Worm (Caenorhabditis elegans) whole organism, mixed stage, embryonic: ENCODE measurements around the gene ugt-40.

Source experiments
- M03D4.4 ChIP-seq: sonication (generic microtip); optimal IDR thresholded peaks from 2 replicates; lab custom pipeline; 2017; ENCODE audit warnings: mild to moderate bottlenecking, missing genetic modification characterization, missing compliant biosample characterization
- bed-3 ChIP-seq: fragments of 200-800 bp; sonication (Bioruptor generic); optimal IDR thresholded peaks from 3 replicates; lab custom pipeline; 2018; ENCODE audit warnings: mild to moderate bottlenecking, missing genetic modification characterization, moderate library complexity, missing compliant biosample characterization
- blmp-1 ChIP-seq: fragments of 150-350 bp; optimal IDR thresholded peaks from 2 replicates; lab custom pipeline; 2014; ENCODE audit warnings: missing biosample characterization, missing genetic modification characterization
- ceh-39 ChIP-seq: fragments of 150-350 bp; optimal IDR thresholded peaks from 2 replicates; lab custom pipeline; 2014; ENCODE audit warnings: missing biosample characterization, missing genetic modification characterization
- ceh-43 ChIP-seq: fragments of 200-800 bp; sonication (Bioruptor generic); optimal IDR thresholded peaks from 2 replicates; lab custom pipeline; 2018; ENCODE audit warnings: mild to moderate bottlenecking, missing genetic modification characterization, moderate library complexity, missing compliant biosample characterization
- ceh-83 ChIP-seq: fragments of 200-800 bp; sonication (Bioruptor generic); optimal IDR thresholded peaks from 2 replicates; lab custom pipeline; 2018; ENCODE audit warnings: mild to moderate bottlenecking, missing genetic modification characterization, missing compliant biosample characterization
- ces-1 ChIP-seq: fragments of 150-350 bp; optimal IDR thresholded peaks from 2 replicates; lab custom pipeline; 2014; ENCODE audit warnings: missing biosample characterization, missing genetic modification reagents, missing genetic modification characterization
- drap-1 ChIP-seq: fragments of 200-800 bp; sonication (Bioruptor generic); optimal IDR thresholded peaks from 3 replicates; lab custom pipeline; 2018; ENCODE audit warnings: mild to moderate bottlenecking, missing genetic modification characterization, missing compliant biosample characterization
- elt-1 ChIP-seq: sonication (generic microtip); optimal IDR thresholded peaks from 2 replicates; lab custom pipeline; 2017; ENCODE audit warnings: missing genetic modification characterization, mild to moderate bottlenecking, missing compliant biosample characterization, antibody characterized with exemption, moderate library complexity, borderline replicate concordance; ENCODE audit not compliant: insufficient read depth
- flh-1 ChIP-seq: fragments of 200-800 bp; sonication (Bioruptor generic); optimal IDR thresholded peaks from 2 replicates; lab custom pipeline; 2018; ENCODE audit warnings: mild to moderate bottlenecking, missing genetic modification characterization, moderate library complexity, missing compliant biosample characterization
- ham-2 ChIP-seq: fragments of 200-800 bp; sonication (Bioruptor generic); optimal IDR thresholded peaks from 2 replicates; lab custom pipeline; 2018; ENCODE audit warnings: mild to moderate bottlenecking, missing genetic modification characterization, missing compliant biosample characterization
- hlh-1 ChIP-seq: fragments of 150-350 bp; optimal IDR thresholded peaks from 2 replicates; lab custom pipeline; 2014; ENCODE audit warnings: missing biosample characterization, missing genetic modification reagents, missing genetic modification characterization
- lin-13 ChIP-seq: fragments of 150-350 bp; optimal IDR thresholded peaks from 2 replicates; lab custom pipeline; 2014; ENCODE audit warnings: missing biosample characterization, missing genetic modification characterization
- lin-32 ChIP-seq: fragments of 200-800 bp; sonication (Bioruptor generic); optimal IDR thresholded peaks from 2 replicates; lab custom pipeline; 2018; ENCODE audit warnings: mild to moderate bottlenecking, missing genetic modification characterization, missing compliant biosample characterization
- lsy-2 ChIP-seq: fragments of 150-350 bp; optimal IDR thresholded peaks from 2 replicates; lab custom pipeline; 2014; ENCODE audit warnings: missing biosample characterization, missing genetic modification characterization
- mab-5 ChIP-seq: fragments of 150-350 bp; optimal IDR thresholded peaks from 2 replicates; lab custom pipeline; 2014; ENCODE audit warnings: missing biosample characterization, missing genetic modification characterization
- mls-2 ChIP-seq: sonication (generic microtip); optimal IDR thresholded peaks from 2 replicates; lab custom pipeline; 2016; ENCODE audit warnings: mild to moderate bottlenecking, missing genetic modification characterization, moderate library complexity, missing compliant biosample characterization
- nhr-12 ChIP-seq: fragments of 150-350 bp; optimal IDR thresholded peaks from 2 replicates; lab custom pipeline; 2014; ENCODE audit warnings: missing biosample characterization, missing genetic modification characterization
- nhr-2 ChIP-seq: fragments of 150-350 bp; optimal IDR thresholded peaks from 2 replicates; lab custom pipeline; 2014; ENCODE audit warnings: missing biosample characterization, missing genetic modification characterization
- nhr-237 ChIP-seq: fragments of 150-350 bp; optimal IDR thresholded peaks from 2 replicates; lab custom pipeline; 2014; ENCODE audit warnings: missing biosample characterization, missing genetic modification characterization
- nhr-28 ChIP-seq: fragments of 150-350 bp; optimal IDR thresholded peaks from 2 replicates; lab custom pipeline; 2014; ENCODE audit warnings: missing biosample characterization, missing genetic modification characterization
- nhr-76 ChIP-seq: sonication (generic microtip); optimal IDR thresholded peaks from 2 replicates; lab custom pipeline; 2017; ENCODE audit warnings: missing biosample characterization, missing genetic modification characterization
- pha-4 ChIP-seq: fragments of 150-350 bp; optimal IDR thresholded peaks from 2 replicates; lab custom pipeline; 2018; ENCODE audit warnings: missing biosample characterization, missing genetic modification reagents, missing genetic modification characterization
- sem-2 ChIP-seq: fragments of 200-800 bp; sonication (Bioruptor generic); optimal IDR thresholded peaks from 2 replicates; lab custom pipeline; 2018; ENCODE audit warnings: mild to moderate bottlenecking, missing genetic modification characterization, missing compliant biosample characterization
- snpc-4 ChIP-seq: fragments of 150-350 bp; optimal IDR thresholded peaks from 2 replicates; lab custom pipeline; 2014; ENCODE audit warnings: missing biosample characterization, missing genetic modification characterization
- sptf-1 ChIP-seq: sonication (generic microtip); optimal IDR thresholded peaks from 2 replicates; lab custom pipeline; 2017; ENCODE audit warnings: mild to moderate bottlenecking, missing genetic modification characterization, moderate library complexity, missing compliant biosample characterization
- tbx-8 ChIP-seq: fragments of 200-800 bp; sonication (Bioruptor generic); optimal IDR thresholded peaks from 2 replicates; lab custom pipeline; 2018; ENCODE audit warnings: mild to moderate bottlenecking, missing genetic modification characterization, moderate library complexity, missing compliant biosample characterization
- unc-120 ChIP-seq: sonication (generic microtip); optimal IDR thresholded peaks from 2 replicates; lab custom pipeline; 2017; ENCODE audit warnings: missing genetic modification characterization, missing compliant biosample characterization; ENCODE audit not compliant: poor library complexity, severe bottlenecking
- unc-39 ChIP-seq: fragments of 150-350 bp; optimal IDR thresholded peaks from 2 replicates; lab custom pipeline; 2014; ENCODE audit warnings: missing biosample characterization, missing genetic modification characterization
- unc-62 ChIP-seq: fragments of 150-350 bp; optimal IDR thresholded peaks from 2 replicates; lab custom pipeline; 2014; ENCODE audit warnings: missing biosample characterization, missing genetic modification reagents, missing genetic modification characterization
- zip-8 ChIP-seq: fragments of 150-350 bp; optimal IDR thresholded peaks from 2 replicates; lab custom pipeline; 2014; ENCODE audit warnings: missing biosample characterization, missing genetic modification characterization
- ztf-11 ChIP-seq: fragments of 150-350 bp; optimal IDR thresholded peaks from 2 replicates; lab custom pipeline; 2014; ENCODE audit warnings: missing biosample characterization, missing genetic modification characterization

ugt-40 gene

DNA sequence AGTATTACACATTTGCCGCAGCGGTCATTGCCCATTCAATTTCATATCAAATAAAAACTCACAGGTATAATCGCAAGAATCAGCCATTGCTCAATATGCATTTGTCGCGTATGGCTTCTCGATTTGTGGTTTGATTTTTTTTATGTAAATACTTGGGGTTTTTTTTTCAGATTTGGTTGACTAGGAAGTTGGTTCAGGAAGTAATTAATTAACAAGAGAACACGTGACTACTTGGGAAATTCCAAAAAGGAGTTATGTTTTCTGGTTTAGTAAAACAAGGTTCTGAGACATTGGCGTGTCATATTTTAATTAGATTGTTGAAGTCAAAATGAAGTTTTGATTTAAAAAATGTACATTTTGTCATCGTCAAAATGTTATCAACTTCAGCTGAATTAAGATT lies 10.8 kb downstream of the ugt-40 start, which contains the start of gene srx-36:
srx-36 (minus strand) TSS at position 101 of the 400 bp plus-strand sequence.
- TF ChIP-seq nhr-28 (no peak), snpc-4 (tag; lab: Kevin White, UChicago) (no peak), flh-1 (no peak), unc-120 (tag; lab: Kevin White, UChicago) (no peak), hlh-1 (tag; lab: Kevin White, UChicago) (no peak), ces-1 (GFP tag; lab: Kevin White, UChicago) (no peak), M03D4.4 (no peak), zip-8 (no peak), mls-2 (tag; lab: Kevin White, UChicago) (no peak), drap-1 (GFP tag; lab: Kevin White, UChicago) (no peak), tbx-8 (no peak), unc-62 (GFP tag; lab: Kevin White, UChicago) (no peak), sem-2 (GFP tag; lab: Kevin White, UChicago) (no peak), ceh-83 (GFP tag; lab: Kevin White, UChicago) (no peak), nhr-76 (tag; lab: Kevin White, UChicago) (no peak), sptf-1 (tag; lab: Kevin White, UChicago) (no peak), ceh-43 (GFP tag; lab: Kevin White, UChicago) (no peak), ceh-39 (tag; lab: Kevin White, UChicago) (no peak)

DNA sequence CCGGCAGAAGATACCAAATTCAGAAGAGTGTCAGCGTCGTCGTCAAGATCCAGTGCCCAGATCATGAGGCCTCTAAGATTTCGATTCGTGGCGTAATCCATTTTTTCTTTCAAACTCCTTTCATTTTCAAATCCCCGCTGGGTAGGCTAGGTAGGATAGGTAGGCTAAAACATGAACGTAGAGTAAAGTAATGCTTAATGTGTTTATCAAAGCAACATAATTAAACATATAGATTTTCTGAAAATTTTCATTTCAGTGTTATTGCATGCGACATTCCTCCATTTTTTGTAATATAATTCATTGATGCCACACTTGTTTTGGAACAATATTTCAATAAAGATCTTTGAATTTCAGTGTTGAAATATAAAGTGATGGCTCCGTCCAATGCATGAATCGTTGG lies 12.3 kb downstream of the ugt-40 start, which contains the start of gene T01C4.8:
T01C4.8 (minus strand) TSS at position 101 of the 400 bp plus-strand sequence.
- no peak for TF ChIP-seq pha-4 (tag; lab: Kevin White, UChicago)
- TF ChIP-seq ham-2 (GFP tag; lab: Kevin White, UChicago), result no peak
- no peak for TF ChIP-seq ceh-39 (tag; lab: Kevin White, UChicago)
- TF ChIP-seq bed-3 (GFP tag; lab: Kevin White, UChicago), result no peak
- TF ChIP-seq sem-2 (GFP tag; lab: Kevin White, UChicago), result no peak
- no peak for TF ChIP-seq elt-1 (tag; lab: Kevin White, UChicago)
- TF ChIP-seq blmp-1 (tag; lab: Kevin White, UChicago), result no peak
- TF ChIP-seq mls-2 (tag; lab: Kevin White, UChicago), result no peak
- TF ChIP-seq mab-5, result no peak
- TF ChIP-seq lin-32, result no peak
- no peak for TF ChIP-seq ces-1 (GFP tag; lab: Kevin White, UChicago)
- TF ChIP-seq nhr-76 (tag; lab: Kevin White, UChicago), result no peak
- no peak for TF ChIP-seq nhr-2
- no peak for TF ChIP-seq lsy-2 (tag; lab: Kevin White, UChicago)
- TF ChIP-seq unc-39 (tag; lab: Kevin White, UChicago), result no peak
- no peak for TF ChIP-seq tbx-8
- no peak for TF ChIP-seq ceh-83 (GFP tag; lab: Kevin White, UChicago)
- TF ChIP-seq lin-13 (tag; lab: Kevin White, UChicago), result no peak

DNA sequence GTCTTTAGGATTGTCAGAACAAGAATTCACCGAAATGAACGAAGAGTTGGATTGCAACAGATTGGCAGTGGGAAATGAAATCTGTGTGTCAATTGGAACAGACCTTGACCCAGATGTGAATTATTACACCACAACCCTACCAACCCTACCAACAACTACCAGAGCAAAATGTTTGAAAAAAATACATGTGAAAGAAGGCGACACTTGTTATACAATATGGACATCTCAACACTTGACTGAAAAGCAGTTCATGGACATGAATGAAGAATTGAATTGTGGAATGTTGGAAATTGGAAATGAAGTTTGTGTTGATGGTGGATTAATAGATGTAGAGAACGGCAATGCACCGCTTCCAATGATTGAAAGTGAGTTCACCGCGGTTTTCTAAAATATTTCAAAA lies 17.8 kb downstream of the ugt-40 start:
- TF ChIP-seq ztf-11 (tag; lab: Kevin White, UChicago) (no peak), nhr-237 (tag; lab: Kevin White, UChicago) (no peak), lin-32 (no peak), nhr-28 (no peak), ham-2 (GFP tag; lab: Kevin White, UChicago) (no peak), lin-13 (tag; lab: Kevin White, UChicago) (no peak), unc-39 (tag; lab: Kevin White, UChicago) (no peak), lsy-2 (tag; lab: Kevin White, UChicago) (no peak), ceh-39 (tag; lab: Kevin White, UChicago) (no peak), elt-1 (tag; lab: Kevin White, UChicago) (no peak)
- TF ChIP-seq, all 35 proteins: peak for 0

DNA sequence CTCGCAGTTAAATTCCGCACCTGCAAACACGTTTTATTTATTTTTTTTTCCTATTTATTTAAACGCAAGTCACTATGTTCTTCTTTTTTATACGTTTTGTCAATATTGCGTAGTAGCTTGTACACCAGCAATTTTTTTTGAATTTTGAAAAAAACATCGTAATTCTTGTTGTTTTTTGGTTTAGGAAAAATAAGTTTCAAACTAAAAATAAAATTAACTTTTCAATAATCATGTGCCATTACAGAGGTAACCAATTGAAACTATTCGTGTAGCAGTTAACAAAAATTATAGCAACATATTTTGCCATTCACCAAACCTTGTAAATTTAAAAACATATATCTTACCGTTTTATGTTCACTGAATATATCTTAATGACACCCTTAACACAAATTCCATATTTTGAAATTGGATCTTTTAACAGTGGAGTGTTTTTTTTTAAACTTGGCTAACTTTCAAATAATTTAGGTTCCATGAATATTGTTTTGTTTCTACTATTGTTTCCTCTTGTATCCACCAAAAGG lies 18.5 kb downstream of the ugt-40 start, which contains the start of gene lmd-5:
lmd-5 (plus strand) TSS at position 471 of the 521 bp plus-strand sequence.
- TF ChIP-seq ceh-43 (GFP tag; lab: Kevin White, UChicago) (no peak), elt-1 (tag; lab: Kevin White, UChicago) (no peak), nhr-12 (tag; lab: Kevin White, UChicago) (no peak)
